Fruit fly (Drosophila melanogaster): ENCODE measurements around the gene Meltrin.

dm6 chr3R:14690065-14690464 is 7.0 kb downstream of the Meltrin start:
- TF ChIP-seq CG8478 (optimal IDR thresholded peaks at IDR 0.05) (no peak), CTCF (optimal IDR thresholded peaks at IDR 0.05) (no peak)
